ENCODE assay signal across 4 fruit fly cellular contexts in the genomic region with DNA sequence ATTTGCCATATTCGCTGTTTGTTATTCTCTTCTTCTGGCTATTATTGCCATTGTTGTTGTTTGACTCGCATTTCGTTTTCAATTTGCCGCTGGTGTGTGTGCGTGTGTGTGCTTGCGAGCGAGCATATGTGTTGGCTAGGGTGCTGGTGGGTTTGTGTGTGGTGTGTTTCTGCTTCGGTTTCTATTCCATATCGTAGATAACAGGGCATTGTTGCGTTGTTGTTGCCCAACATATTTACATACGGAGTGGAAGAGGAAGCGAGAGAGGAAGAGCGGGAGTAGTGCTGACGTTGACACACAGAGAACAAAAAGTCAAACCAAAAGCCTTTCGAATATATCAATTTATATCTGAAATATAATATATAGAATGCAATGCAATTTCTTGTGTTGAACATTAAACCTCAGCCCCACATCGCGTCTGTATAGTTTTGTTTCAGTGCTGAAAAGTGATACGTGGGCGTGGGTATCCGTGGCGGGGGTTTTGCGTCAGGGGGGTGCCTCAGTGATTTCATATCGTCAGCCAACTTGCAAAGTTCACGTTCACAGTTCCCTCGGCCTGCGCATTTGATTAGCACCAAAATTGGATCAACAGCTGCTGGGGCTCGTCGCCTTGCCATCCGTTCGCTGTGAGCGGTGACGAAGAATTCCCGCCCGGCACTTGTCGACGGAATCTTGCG.
TF ChIP-seq lines count a peak whose summit lies in the region.

No protein-coding gene starts in this region.

TF ChIP-seq in whole organism, adult, 20 proteins besides CTCF, POLR2A, EP300 and RAD21 (continued from another document):
- TF ChIP-seq pad (GFP tag; optimal IDR thresholded peaks at IDR 0.05; lab: Kevin White, UChicago) (peak; percentile 27), kay (GFP tag; lab: Kevin White, UChicago; ENCODE audit: borderline replicate concordance) (peak; percentile 98), bab1 (GFP tag; optimal IDR thresholded peaks at IDR 0.05; lab: Kevin White, UChicago) (peak; percentile 63), tj (GFP tag; optimal IDR thresholded peaks at IDR 0.05; lab: Kevin White, UChicago) (peak; percentile 97)

TF ChIP-seq in whole organism, embryonic, 481 proteins besides CTCF, POLR2A, EP300 and RAD21 (continued from another document and continues in another):
- TF ChIP-seq CG7987 (GFP tag; optimal IDR thresholded peaks at IDR 0.05; lab: Kevin White, UChicago) (peak; percentile 54), tio (GFP tag; optimal IDR thresholded peaks at IDR 0.05; lab: Kevin White, UChicago) (peak; percentile 37), pan (optimal IDR thresholded peaks at IDR 0.05; lab: Kevin White, UChicago) (no peak), pan (GFP tag; optimal IDR thresholded peaks at IDR 0.05 in 1 of 2, IDR thresholded peaks at IDR 0.05 in 1 of 2) (no peak), Taf1 (GFP tag; IDR thresholded peaks at IDR 0.05; lab: Robert Waterston, UW) (no peak), lab (GFP tag; optimal IDR thresholded peaks at IDR 0.05; lab: Kevin White, UChicago) (peak; percentile 90), cg (GFP tag; optimal IDR thresholded peaks at IDR 0.05; lab: Kevin White, UChicago) (peak; percentile 87), tap (tag; optimal IDR thresholded peaks at IDR 0.05; lab: Kevin White, UChicago) (peak; percentile 51), CG18476 (GFP tag; optimal IDR thresholded peaks at IDR 0.05; lab: Kevin White, UChicago) (peak; percentile 36), Fer2 (tag; optimal IDR thresholded peaks at IDR 0.05; lab: Kevin White, UChicago) (peak; percentile 31), gsb-n (tag; optimal IDR thresholded peaks at IDR 0.05; lab: Kevin White, UChicago) (peak; percentile 22), vnd (GFP tag; IDR thresholded peaks at IDR 0.05; lab: Robert Waterston, UW; ENCODE audit: partially characterized antibody) (no peak), CG12391 (tag; optimal IDR thresholded peaks at IDR 0.05; lab: Kevin White, UChicago) (peak; percentile 78), lbe (GFP tag; optimal IDR thresholded peaks at IDR 0.05; lab: Kevin White, UChicago) (peak; percentile 12), CG31388 (GFP tag; optimal IDR thresholded peaks at IDR 0.05; lab: Kevin White, UChicago) (peak; percentile 30), Blimp-1 (GFP tag; optimal IDR thresholded peaks at IDR 0.05; lab: Kevin White, UChicago) (peak; percentile 76), caup (GFP tag; optimal IDR thresholded peaks at IDR 0.05; lab: Kevin White, UChicago; ENCODE audit: severe bottlenecking) (peak; percentile 66), CG30431 (GFP tag; optimal IDR thresholded peaks at IDR 0.05; lab: Kevin White, UChicago) (peak; percentile 51), Atf-2 (GFP tag; optimal IDR thresholded peaks at IDR 0.05; lab: Kevin White, UChicago) (no peak), CG11723 (GFP tag; optimal IDR thresholded peaks at IDR 0.05; lab: Kevin White, UChicago) (peak; percentile 20), CG10209 (GFP tag; optimal IDR thresholded peaks at IDR 0.05; lab: Kevin White, UChicago) (peak; percentile 71), CG18619 (GFP tag; optimal IDR thresholded peaks at IDR 0.05; lab: Kevin White, UChicago) (peak; percentile 62), CG4854 (GFP tag; optimal IDR thresholded peaks at IDR 0.05; lab: Kevin White, UChicago) (peak; percentile 2), dysf (GFP tag; IDR thresholded peaks at IDR 0.05; lab: Robert Waterston, UW) (no peak), CG6683 (GFP tag; optimal IDR thresholded peaks at IDR 0.05; lab: Kevin White, UChicago) (peak; percentile 24), Deaf1 (tag; optimal IDR thresholded peaks at IDR 0.05; lab: Kevin White, UChicago) (peak; percentile 56), CG10979 (tag; optimal IDR thresholded peaks at IDR 0.05; lab: Kevin White, UChicago) (peak; percentile 66), CG10267 (tag; optimal IDR thresholded peaks at IDR 0.05; lab: Kevin White, UChicago) (peak; percentile 41), fd64A (GFP tag; optimal IDR thresholded peaks at IDR 0.05; lab: Kevin White, UChicago) (peak; percentile 39), bsh (GFP tag; optimal IDR thresholded peaks at IDR 0.05; lab: Kevin White, UChicago) (peak in 1 of 2 experiments; percentile 76), CG4328 (GFP tag; optimal IDR thresholded peaks at IDR 0.05; lab: Kevin White, UChicago) (peak; percentile 71), CG31365 (tag; optimal IDR thresholded peaks at IDR 0.05; lab: Kevin White, UChicago) (peak; percentile 37), CG3407 (GFP tag; optimal IDR thresholded peaks at IDR 0.05; lab: Kevin White, UChicago) (peak; percentile 58), Dek (tag; optimal IDR thresholded peaks at IDR 0.05; lab: Kevin White, UChicago) (peak; percentile 72), ewg (GFP tag; optimal IDR thresholded peaks at IDR 0.05; lab: Kevin White, UChicago) (peak; percentile 36), grau (tag; optimal IDR thresholded peaks at IDR 0.05; lab: Kevin White, UChicago) (peak; percentile 59), trh (GFP tag; optimal IDR thresholded peaks at IDR 0.05; lab: Kevin White, UChicago) (peak; percentile 36), tll (GFP tag; optimal IDR thresholded peaks at IDR 0.05; lab: Kevin White, UChicago) (peak in 1 of 2 experiments; percentile 51), CG3838 (GFP tag; optimal IDR thresholded peaks at IDR 0.05; lab: Kevin White, UChicago) (peak; percentile 3)

TF ChIP-seq in whole organism, prepupa, 60 proteins besides CTCF, POLR2A, EP300 and RAD21 (continued from another document):
- TF ChIP-seq Ets96B (tag; optimal IDR thresholded peaks at IDR 0.05; lab: Kevin White, UChicago) (peak; percentile 29), Sox102F (GFP tag; optimal IDR thresholded peaks at IDR 0.05; lab: Kevin White, UChicago) (no peak), Smox (GFP tag; optimal IDR thresholded peaks at IDR 0.05; lab: Kevin White, UChicago) (no peak), Met (GFP tag; optimal IDR thresholded peaks at IDR 0.05; lab: Kevin White, UChicago) (peak; percentile 29), CG10669 (GFP tag; optimal IDR thresholded peaks at IDR 0.05; lab: Kevin White, UChicago) (peak; percentile 25), fd85E (GFP tag; optimal IDR thresholded peaks at IDR 0.05; lab: Kevin White, UChicago) (no peak), OdsH (GFP tag; optimal IDR thresholded peaks at IDR 0.05; lab: Kevin White, UChicago) (peak; percentile 65), spab (GFP tag; optimal IDR thresholded peaks at IDR 0.05; lab: Kevin White, UChicago) (peak; percentile 18), CG3919 (GFP tag; optimal IDR thresholded peaks at IDR 0.05; lab: Kevin White, UChicago) (peak; percentile 49), CG6276 (GFP tag; optimal IDR thresholded peaks at IDR 0.05; lab: Kevin White, UChicago) (peak; percentile 47), Lpt (GFP tag; optimal IDR thresholded peaks at IDR 0.05; lab: Kevin White, UChicago) (peak; percentile 52), salr (GFP tag; optimal IDR thresholded peaks at IDR 0.05; lab: Kevin White, UChicago) (peak in 1 of 2 experiments; percentile 46), CG7368 (GFP tag; optimal IDR thresholded peaks at IDR 0.05; lab: Kevin White, UChicago) (no peak), Eip78C (GFP tag; lab: Kevin White, UChicago) (peak; percentile 94), Gug (GFP tag; IDR thresholded peaks at IDR 0.05; lab: Robert Waterston, UW) (no peak), CG10631 (GFP tag; optimal IDR thresholded peaks at IDR 0.05; lab: Kevin White, UChicago) (peak; percentile 57), pdm3 (GFP tag; optimal IDR thresholded peaks at IDR 0.05; lab: Kevin White, UChicago) (peak; percentile 41), CG32006 (GFP tag; optimal IDR thresholded peaks at IDR 0.05; lab: Kevin White, UChicago) (peak; percentile 75), Hr4 (GFP tag; optimal IDR thresholded peaks at IDR 0.05; lab: Kevin White, UChicago) (peak; percentile 48), achi (GFP tag; optimal IDR thresholded peaks at IDR 0.05; lab: Kevin White, UChicago) (peak; percentile 60), vri (GFP tag; optimal IDR thresholded peaks at IDR 0.05; lab: Kevin White, UChicago) (peak; percentile 12), CG3032 (tag; optimal IDR thresholded peaks at IDR 0.05; lab: Kevin White, UChicago) (peak; percentile 32), cyc (GFP tag; optimal IDR thresholded peaks at IDR 0.05; lab: Kevin White, UChicago) (peak; percentile 3), topi (GFP tag; optimal IDR thresholded peaks at IDR 0.05; lab: Kevin White, UChicago) (peak; percentile 18), CG11762 (GFP tag; optimal IDR thresholded peaks at IDR 0.05; lab: Kevin White, UChicago; ENCODE audit: insufficient read depth) (peak; percentile 50)

TF ChIP-seq in whole organism, pupa, 21 proteins besides CTCF, POLR2A, EP300 and RAD21 (continued from another document):
- TF ChIP-seq CG8159 (tag; optimal IDR thresholded peaks at IDR 0.05; lab: Kevin White, UChicago) (peak; percentile 18), CG14655 (GFP tag; optimal IDR thresholded peaks at IDR 0.05; lab: Kevin White, UChicago) (peak; percentile 77)
